Fruit fly (Drosophila melanogaster) whole organism, embryonic: ENCODE results near the gene CG10803.

Experiments used
- CG12155 ChIP-seq: fragments of 200-800 bp; sonication (Bioruptor generic); optimal IDR thresholded peaks from 3 replicates; lab custom pipeline; 2016; ENCODE audit warnings: missing biosample characterization, missing genetic modification characterization
- CG12236 ChIP-seq: fragments of 200-800 bp; sonication (Bioruptor generic); optimal IDR thresholded peaks from 2 replicates; lab custom pipeline; 2016; ENCODE audit warnings: missing biosample characterization, missing genetic modification characterization
- CG14050 ChIP-seq: fragments of 200-800 bp; sonication (Bioruptor generic); IDR thresholded peaks from 3 replicates; pipeline ENCODE4 v1.3.6; 2022; ENCODE audit warnings: missing biosample characterization, missing genetic modification characterization
- CG16813 ChIP-seq: fragments of 200-800 bp; sonication (Bioruptor generic); IDR thresholded peaks from 3 replicates; pipeline ENCODE4 v1.3.6; 2022; ENCODE audit warnings: missing biosample characterization, missing genetic modification characterization; ENCODE audit not compliant: partially characterized antibody
- Dad ChIP-seq: fragments of 200-800 bp; sonication (Bioruptor generic); optimal IDR thresholded peaks from 3 replicates; lab custom pipeline; 2016; ENCODE audit warnings: missing biosample characterization, missing genetic modification characterization
- E2f2 ChIP-seq: fragments of 200-800 bp; sonication (Bioruptor generic); IDR thresholded peaks from 2 replicates; pipeline ENCODE4 v1.3.6; 2022; ENCODE audit warnings: missing biosample characterization, missing genetic modification characterization
- Gug ChIP-seq: fragments of 200-800 bp; sonication (Bioruptor generic); IDR thresholded peaks from 4 replicates; pipeline ENCODE4 v1.3.6; 2022; ENCODE audit warnings: missing biosample characterization, missing genetic modification characterization
- Opbp ChIP-seq: fragments of 200-800 bp; sonication (Bioruptor generic); IDR thresholded peaks from 3 replicates; pipeline ENCODE4 v1.3.6; 2022; ENCODE audit warnings: missing biosample characterization, missing genetic modification characterization; ENCODE audit not compliant: partially characterized antibody
- Sox102F ChIP-seq: fragments of 200-800 bp; sonication (Bioruptor generic); optimal IDR thresholded peaks from 2 replicates; lab custom pipeline; 2018; ENCODE audit warnings: missing biosample characterization, mild to moderate bottlenecking, missing genetic modification characterization, moderate library complexity
- fru ChIP-seq: fragments of >200 bp; optimal IDR thresholded peaks from 2 replicates; lab custom pipeline; 2017
- jing ChIP-seq: fragments of 200-800 bp; sonication (Bioruptor generic); optimal IDR thresholded peaks from 2 replicates; lab custom pipeline; 2018; ENCODE audit warnings: missing biosample characterization, mild to moderate bottlenecking, missing genetic modification characterization
- sens ChIP-seq: fragments of 200-800 bp; sonication (Bioruptor generic); peaks from one replicate; lab custom pipeline; 2016; ENCODE audit warnings: missing biosample characterization, missing genetic modification characterization

dm6 chrX:3485871-3486270 is 421 bp downstream of the CG10803 start:
- TF ChIP-seq Dad (no peak), E2f2 (GFP tag; lab: Robert Waterston, UW) (no peak), Sox102F (GFP tag; lab: Kevin White, UChicago) (no peak), CG12236 (GFP tag; lab: Kevin White, UChicago) (no peak), fru (no peak), sens (GFP tag; lab: Kevin White, UChicago) (no peak), CG14050 (GFP tag; lab: Robert Waterston, UW) (no peak), CG16813 (no peak), jing (no peak), Opbp (GFP tag; lab: Robert Waterston, UW) (no peak), Gug (GFP tag; lab: Robert Waterston, UW) (no peak), CG12155 (GFP tag; lab: Kevin White, UChicago) (no peak)
